Fruit fly (Drosophila melanogaster): ENCODE results near the gene DNAlig3.

DNAlig3 gene

dm6 chr3R:12451376-12451775 lies 49.7 kb upstream of the DNAlig3 start (continued):
- no peak for TF ChIP-seq HLH4C (GFP tag; IDR thresholded peaks at IDR 0.05; ENCODE audit: partially characterized antibody)
- no peak for TF ChIP-seq CG6683 (GFP tag; optimal IDR thresholded peaks at IDR 0.05)
- TF ChIP-seq CG13775 (GFP tag; optimal IDR thresholded peaks at IDR 0.05): no peak
- TF ChIP-seq prd (optimal IDR thresholded peaks at IDR 0.05): no peak
- TF ChIP-seq prd (GFP tag; IDR thresholded peaks at IDR 0.05): peak; percentile 34; the same call in 1 of the 3 replicates
- TF ChIP-seq CG9437 (GFP tag; optimal IDR thresholded peaks at IDR 0.05): peak; percentile 5
- TF ChIP-seq CG7963 (GFP tag; IDR thresholded peaks at IDR 0.05; ENCODE audit: partially characterized antibody): no peak
- TF ChIP-seq tx (GFP tag; optimal IDR thresholded peaks at IDR 0.05): no peak
- peak; percentile 26; the same call in 1 of the 2 replicates for TF ChIP-seq vvl (GFP tag; IDR thresholded peaks at IDR 0.05)
- no peak for TF ChIP-seq chn (GFP tag; optimal IDR thresholded peaks at IDR 0.05)
- TF ChIP-seq hbn (GFP tag; IDR thresholded peaks at IDR 0.05; ENCODE audit: partially characterized antibody): no peak
- no peak for TF ChIP-seq crp (GFP tag; optimal IDR thresholded peaks at IDR 0.05)
- TF ChIP-seq CG12104 (GFP tag; optimal IDR thresholded peaks at IDR 0.05): no peak
- no peak for TF ChIP-seq CG17802 (tag; optimal IDR thresholded peaks at IDR 0.05)
- TF ChIP-seq CG2120 (GFP tag; optimal IDR thresholded peaks at IDR 0.05): peak; percentile 22
- TF ChIP-seq CG6254 (GFP tag; optimal IDR thresholded peaks at IDR 0.05): no peak
- no peak for TF ChIP-seq pnt (GFP tag; optimal IDR thresholded peaks at IDR 0.05)
- no peak for TF ChIP-seq CG16779 (GFP tag; IDR thresholded peaks at IDR 0.05)
- no peak for TF ChIP-seq jumu (GFP tag; optimal IDR thresholded peaks at IDR 0.05)
- TF ChIP-seq chif (GFP tag; optimal IDR thresholded peaks at IDR 0.05): peak in 1 of 2 experiments; percentile 16
- TF ChIP-seq CG7271 (tag; optimal IDR thresholded peaks at IDR 0.05): no peak
- TF ChIP-seq CG4707 (GFP tag; optimal IDR thresholded peaks at IDR 0.05): no peak
- TF ChIP-seq Mad (GFP tag; optimal IDR thresholded peaks at IDR 0.05): no peak
- no peak for TF ChIP-seq MTF-1 (GFP tag; optimal IDR thresholded peaks at IDR 0.05; ENCODE audit: borderline replicate concordance)
- TF ChIP-seq Usf (GFP tag; optimal IDR thresholded peaks at IDR 0.05): no peak
- TF ChIP-seq maf-S (GFP tag; optimal IDR thresholded peaks at IDR 0.05): no peak
- peak; percentile 43; the same call in 1 of the 2 replicates for TF ChIP-seq H2.0 (GFP tag; IDR thresholded peaks at IDR 0.05)
- no peak for TF ChIP-seq hkb (optimal IDR thresholded peaks at IDR 0.05)
- TF ChIP-seq hkb (GFP tag; IDR thresholded peaks at IDR 0.05): peak; percentile 62
- no peak for TF ChIP-seq cg (GFP tag; optimal IDR thresholded peaks at IDR 0.05)
- no peak for TF ChIP-seq CG32532 (GFP tag; IDR thresholded peaks at IDR 0.05)
- TF ChIP-seq Awh (GFP tag; IDR thresholded peaks at IDR 0.05): no peak
- no peak for TF ChIP-seq ara (GFP tag; IDR thresholded peaks at IDR 0.05)
- TF ChIP-seq crc (GFP tag; optimal IDR thresholded peaks at IDR 0.05): no peak
- no peak for TF ChIP-seq CG15514 (GFP tag; optimal IDR thresholded peaks at IDR 0.05)
- TF ChIP-seq CG9817 (tag; optimal IDR thresholded peaks at IDR 0.05): peak; percentile 3
- no peak for TF ChIP-seq CG4328 (GFP tag; optimal IDR thresholded peaks at IDR 0.05)
- no peak for TF ChIP-seq Antp (GFP tag; optimal IDR thresholded peaks at IDR 0.05)
- TF ChIP-seq CG6813 (GFP tag; optimal IDR thresholded peaks at IDR 0.05): no peak
- TF ChIP-seq vfl (GFP tag; optimal IDR thresholded peaks at IDR 0.05): no peak
- TF ChIP-seq D (optimal IDR thresholded peaks at IDR 0.05): no peak
- no peak for TF ChIP-seq D (GFP tag; optimal IDR thresholded peaks at IDR 0.05)
- TF ChIP-seq aop (GFP tag; IDR thresholded peaks at IDR 0.05): no peak
- no peak for TF ChIP-seq Deaf1 (tag; optimal IDR thresholded peaks at IDR 0.05)
- peak; percentile 31; the same call in 1 of the 2 replicates for TF ChIP-seq Ada2b (GFP tag; IDR thresholded peaks at IDR 0.05)
- TF ChIP-seq CG31388 (GFP tag; optimal IDR thresholded peaks at IDR 0.05): no peak
- TF ChIP-seq zen (tag; optimal IDR thresholded peaks at IDR 0.05): no peak
- TF ChIP-seq Fer3 (tag; optimal IDR thresholded peaks at IDR 0.05): peak; percentile 48
- TF ChIP-seq peb (GFP tag; IDR thresholded peaks at IDR 0.05): no peak
- no peak for TF ChIP-seq cas (GFP tag; IDR thresholded peaks at IDR 0.05)
- TF ChIP-seq CG15073 (GFP tag; optimal IDR thresholded peaks at IDR 0.05): no peak
- TF ChIP-seq CG11093 (GFP tag; IDR thresholded peaks at IDR 0.05): no peak

Measured in whole organism, embryonic.